Worm (Caenorhabditis elegans): ENCODE measurements around the gene xpb-1.
A peak's percentile ranks its signal among the peaks of the same experiment; 100 is the strongest.

The xpb-1 gene

ce11 chrIII:11548070-11548469 is 21.6 kb downstream of the xpb-1 start, which contains the start of gene Y66D12A.13:
Y66D12A.13 (plus strand) TSS chrIII:11548370.
- TF ChIP-seq F37D6.2 (tag; optimal IDR thresholded peaks at IDR 0.05) (no peak), hmg-1.1 (GFP tag; IDR thresholded peaks at IDR 0.05) (no peak), nhr-28 (tag; optimal IDR thresholded peaks at IDR 0.05) (peak; percentile 22), lin-1 (GFP tag; IDR thresholded peaks at IDR 0.05) (no peak), aha-1 (tag) (no peak), lin-39 (tag; optimal IDR thresholded peaks at IDR 0.05) (no peak), zfp-2 (tag; optimal IDR thresholded peaks at IDR 0.05) (no peak), lir-3 (tag; optimal IDR thresholded peaks at IDR 0.05) (no peak), spr-1 (tag; optimal IDR thresholded peaks at IDR 0.05) (no peak), dve-1 (tag; optimal IDR thresholded peaks at IDR 0.05; ENCODE audit: insufficient read depth) (peak; percentile 12), fos-1 (tag; optimal IDR thresholded peaks at IDR 0.05) (no peak), mdt-29 (GFP tag; IDR thresholded peaks at IDR 0.05) (no peak), nhr-111 (GFP tag; optimal IDR thresholded peaks at IDR 0.05) (no peak), daf-16 (GFP tag; optimal IDR thresholded peaks at IDR 0.05) (no peak), daf-16 (tag; optimal IDR thresholded peaks at IDR 0.05) (peak; percentile 57), ceh-82 (tag; optimal IDR thresholded peaks at IDR 0.05) (no peak), ztf-7 (tag; optimal IDR thresholded peaks at IDR 0.05) (no peak), mxl-2 (GFP tag; conservative IDR thresholded peaks at IDR 0.05) (no peak)

ce11 chrIII:11554701-11555111 is 28.2 kb downstream of the xpb-1 start:
- TF ChIP-seq F26F4.8 (GFP tag; conservative IDR thresholded peaks at IDR 0.05) (no peak), saeg-2 (GFP tag; IDR thresholded peaks at IDR 0.05) (no peak), gei-8 (GFP tag; optimal IDR thresholded peaks at IDR 0.05) (no peak), zfp-2 (tag; optimal IDR thresholded peaks at IDR 0.05) (no peak), egl-43 (GFP tag; IDR thresholded peaks at IDR 0.05) (peak; percentile 81), nhr-76 (tag; optimal IDR thresholded peaks at IDR 0.05) (no peak), lin-15B (tag; optimal IDR thresholded peaks at IDR 0.05) (no peak), ces-1 (GFP tag; optimal IDR thresholded peaks at IDR 0.05) (no peak), ceh-62 (tag; optimal IDR thresholded peaks at IDR 0.05) (no peak), fos-1 (tag; optimal IDR thresholded peaks at IDR 0.05) (no peak), zag-1 (tag; optimal IDR thresholded peaks at IDR 0.05) (no peak), mep-1 (tag; optimal IDR thresholded peaks at IDR 0.05) (no peak), aly-2 (tag; optimal IDR thresholded peaks at IDR 0.05) (no peak), aha-1 (tag) (no peak), set-16 (GFP tag; IDR thresholded peaks at IDR 0.05) (peak; percentile 43; the same call in 1 of the 2 replicates), mxl-2 (GFP tag; conservative IDR thresholded peaks at IDR 0.05) (no peak), zfp-3 (GFP tag; conservative IDR thresholded peaks at IDR 0.05) (no peak), snpc-4 (tag; optimal IDR thresholded peaks at IDR 0.05) (no peak), ZK546.5 (tag; optimal IDR thresholded peaks at IDR 0.05) (no peak), daf-8 (GFP tag; IDR thresholded peaks at IDR 0.05) (no peak), rbr-2 (tag; optimal IDR thresholded peaks at IDR 0.05) (no peak), zip-11 (GFP tag; IDR thresholded peaks at IDR 0.05) (no peak), dmd-9 (GFP tag; IDR thresholded peaks at IDR 0.05) (no peak), ceh-44 (GFP tag; IDR thresholded peaks at IDR 0.05) (0 out of 2 replicates have a peak, but pooled peaks have one; percentile 23), madf-9 (GFP tag; conservative IDR thresholded peaks at IDR 0.05) (no peak; the same call in 1 of the 2 replicates), nhr-10 (tag; optimal IDR thresholded peaks at IDR 0.05) (no peak), zip-2 (tag; optimal IDR thresholded peaks at IDR 0.05) (no peak), hlh-30 (tag; optimal IDR thresholded peaks at IDR 0.05; ENCODE audit: insufficient read depth) (peak; percentile 56), pha-4 (GFP tag; IDR thresholded peaks at IDR 0.05) (peak; percentile 70; the same call in 1 of the 2 replicates), pha-4 (tag; optimal IDR thresholded peaks at IDR 0.05) (no peak), nhr-28 (tag; optimal IDR thresholded peaks at IDR 0.05) (no peak), spr-1 (tag; optimal IDR thresholded peaks at IDR 0.05) (peak; percentile 47), php-3 (GFP tag; IDR thresholded peaks at IDR 0.05) (no peak), F44E2.7 (GFP tag; IDR thresholded peaks at IDR 0.05) (no peak), nhr-6 (tag; optimal IDR thresholded peaks at IDR 0.05) (no peak), hif-1 (tag; optimal IDR thresholded peaks at IDR 0.05) (no peak), lin-1 (GFP tag; IDR thresholded peaks at IDR 0.05) (0 out of 2 replicates have a peak, but pooled peaks have one; percentile 38), unc-39 (tag; optimal IDR thresholded peaks at IDR 0.05) (no peak), daf-16 (GFP tag; optimal IDR thresholded peaks at IDR 0.05) (peak in 1 of 2 experiments; percentile 6), daf-16 (tag; optimal IDR thresholded peaks at IDR 0.05) (peak; percentile 24), ceh-20 (GFP tag; IDR thresholded peaks at IDR 0.05) (peak; percentile 53; the same call in 1 of the 2 replicates), lir-3 (tag; optimal IDR thresholded peaks at IDR 0.05) (no peak)
